Worm (Caenorhabditis elegans): ENCODE results near the gene ZK488.6.

Gene ZK488.6

ce11 chrV:576070-576469, 14.2 kb upstream of the ZK488.6 start, which contains the start of gene K06H6.5:
Gene K06H6.5 (plus strand): TSS chrV:576370.
- TF ChIP-seq efl-3 (GFP tag; optimal IDR thresholded peaks at IDR 0.05) (no peak), nhr-11 (tag; optimal IDR thresholded peaks at IDR 0.05) (no peak), snpc-4 (tag; optimal IDR thresholded peaks at IDR 0.05) (no peak), nhr-237 (tag; optimal IDR thresholded peaks at IDR 0.05) (no peak), mab-9 (GFP tag; IDR thresholded peaks at IDR 0.05) (no peak), lin-35 (GFP tag; optimal IDR thresholded peaks at IDR 0.05) (no peak), unc-30 (tag; optimal IDR thresholded peaks at IDR 0.05) (no peak), nhr-76 (tag; optimal IDR thresholded peaks at IDR 0.05) (no peak), dpl-1 (GFP tag; optimal IDR thresholded peaks at IDR 0.05) (no peak), nhr-19 (GFP tag; conservative IDR thresholded peaks at IDR 0.05) (no peak), swsn-7 (tag; optimal IDR thresholded peaks at IDR 0.05) (no peak), ceh-88 (GFP tag; IDR thresholded peaks at IDR 0.05) (no peak), nhr-47 (tag; optimal IDR thresholded peaks at IDR 0.05) (no peak)

ce11 chrV:576918-577317, 13.4 kb upstream of the ZK488.6 start:
- TF ChIP-seq tbx-2 (tag; optimal IDR thresholded peaks at IDR 0.05) (no peak), sptf-1 (tag; optimal IDR thresholded peaks at IDR 0.05) (no peak), zag-1 (tag; optimal IDR thresholded peaks at IDR 0.05) (no peak), ceh-8 (GFP tag; optimal IDR thresholded peaks at IDR 0.05) (no peak), nhr-77 (tag; optimal IDR thresholded peaks at IDR 0.05) (no peak), isw-1 (GFP tag; IDR thresholded peaks at IDR 0.05) (no peak), dsc-1 (tag; optimal IDR thresholded peaks at IDR 0.05) (no peak), egl-27 (tag; optimal IDR thresholded peaks at IDR 0.05) (no peak), sox-4 (tag; optimal IDR thresholded peaks at IDR 0.05) (no peak), fos-1 (tag; optimal IDR thresholded peaks at IDR 0.05) (no peak), aly-2 (tag; optimal IDR thresholded peaks at IDR 0.05) (no peak), lin-39 (tag; optimal IDR thresholded peaks at IDR 0.05) (no peak), C16A3.4 (tag; optimal IDR thresholded peaks at IDR 0.05) (no peak), elt-2 (tag; optimal IDR thresholded peaks at IDR 0.05) (no peak), jun-1 (tag; optimal IDR thresholded peaks at IDR 0.05) (no peak), lin-13 (GFP tag; optimal IDR thresholded peaks at IDR 0.05) (no peak)

- no peak for TF ChIP-seq lsy-2 (tag; optimal IDR thresholded peaks at IDR 0.05)
- no peak for TF ChIP-seq egl-13 (tag; optimal IDR thresholded peaks at IDR 0.05)
- no peak for TF ChIP-seq nhr-12 (tag; optimal IDR thresholded peaks at IDR 0.05)
- TF ChIP-seq pqm-1 (tag; optimal IDR thresholded peaks at IDR 0.05), result no peak
- TF ChIP-seq hlh-17 (GFP tag; optimal IDR thresholded peaks at IDR 0.05; ENCODE audit: borderline replicate concordance), result no peak
- no peak for TF ChIP-seq unc-130 (tag; optimal IDR thresholded peaks at IDR 0.05)
- peak; percentile 29 for TF ChIP-seq blmp-1 (tag; optimal IDR thresholded peaks at IDR 0.05)
- TF ChIP-seq ceh-82 (tag; optimal IDR thresholded peaks at IDR 0.05), result no peak
- no peak for TF ChIP-seq efl-3 (GFP tag; optimal IDR thresholded peaks at IDR 0.05)
These were observed 11.3 kb upstream of the ZK488.6 start, which contains the start of gene K06H6.4 for ce11 chrV:578977-579376. Gene K06H6.4 (plus strand): TSS chrV:579277.

ce11 chrV:581616-582015, 8.7 kb upstream of the ZK488.6 start, which contains the start of gene nstp-7:
Gene nstp-7 (plus strand): TSS chrV:581916.
- TF ChIP-seq aly-2 (tag; optimal IDR thresholded peaks at IDR 0.05), result no peak
- TF ChIP-seq ceh-8 (GFP tag; optimal IDR thresholded peaks at IDR 0.05), result no peak
- TF ChIP-seq skn-1 (tag; optimal IDR thresholded peaks at IDR 0.05), result no peak
- TF ChIP-seq nhr-71 (tag; optimal IDR thresholded peaks at IDR 0.05), result no peak
- TF ChIP-seq zag-1 (tag; optimal IDR thresholded peaks at IDR 0.05), result no peak
- TF ChIP-seq mab-9 (GFP tag; IDR thresholded peaks at IDR 0.05), result no peak
- no peak for TF ChIP-seq nhr-12 (tag; optimal IDR thresholded peaks at IDR 0.05)
- no peak for TF ChIP-seq F16B12.6 (tag; optimal IDR thresholded peaks at IDR 0.05)
- no peak for TF ChIP-seq ces-1 (GFP tag; optimal IDR thresholded peaks at IDR 0.05)
- no peak for TF ChIP-seq Y116A8C.19 (tag; optimal IDR thresholded peaks at IDR 0.05; ENCODE audit: borderline replicate concordance)
- no peak for TF ChIP-seq nhr-47 (tag; optimal IDR thresholded peaks at IDR 0.05)
- TF ChIP-seq jun-1 (tag; optimal IDR thresholded peaks at IDR 0.05), result no peak
- TF ChIP-seq tbx-2 (tag; optimal IDR thresholded peaks at IDR 0.05), result no peak
- no peak for TF ChIP-seq unc-86 (tag; optimal IDR thresholded peaks at IDR 0.05)
- TF ChIP-seq efl-3 (GFP tag; optimal IDR thresholded peaks at IDR 0.05), result no peak
- TF ChIP-seq ceh-90 (tag; optimal IDR thresholded peaks at IDR 0.05), result no peak
- TF ChIP-seq elt-2 (tag; optimal IDR thresholded peaks at IDR 0.05), result no peak

Data from whole organism, L1 larva.